Worm (Caenorhabditis elegans) whole organism, young adult: ENCODE data around the gene irld-51.
A peak's percentile ranks its signal among the peaks of the same experiment; 100 is the strongest.

Experiments
- B0035.1 ChIP-seq: sonication (generic microtip); optimal IDR thresholded peaks from 2 replicates; lab custom pipeline; 2016; ENCODE audit warnings: missing genetic modification characterization, mild to moderate bottlenecking, missing compliant biosample characterization, missing genotype, missing genetic modification reagents
- C17E4.6 ChIP-seq: fragments of 200-800 bp; sonication (Bioruptor generic); IDR thresholded peaks from 2 replicates; pipeline ENCODE4 v1.3.6; 2022; ENCODE audit warnings: missing genetic modification reagents, missing genetic modification characterization, missing compliant biosample characterization
- F57A8.1 ChIP-seq: fragments of 200-800 bp; sonication (Bioruptor generic); optimal IDR thresholded peaks from 2 replicates; lab custom pipeline; 2018; ENCODE audit warnings: mild to moderate bottlenecking, missing genetic modification characterization, moderate library complexity, missing compliant biosample characterization
- Y53F4B.3 ChIP-seq: fragments of 200-800 bp; sonication (Bioruptor generic); IDR thresholded peaks from 2 replicates; pipeline ENCODE4 v1.3.6; 2022; ENCODE audit warnings: missing genetic modification reagents, missing genetic modification characterization, missing compliant biosample characterization
- Y53G8AR.9 ChIP-seq: fragments of 200-800 bp; sonication (Bioruptor generic); conservative IDR thresholded peaks from 2 replicates; pipeline ENCODE4 v1.3.6; 2022; ENCODE audit warnings: missing genetic modification reagents, missing genetic modification characterization, missing compliant biosample characterization
- Y95B8A.8 ChIP-seq: fragments of 200-800 bp; sonication (Bioruptor generic); IDR thresholded peaks from 2 replicates; pipeline ENCODE4 v1.3.6; 2022; ENCODE audit warnings: missing genetic modification reagents, missing genetic modification characterization, missing compliant biosample characterization
- akir-1 ChIP-seq: fragments of 200-800 bp; sonication (Bioruptor generic); optimal IDR thresholded peaks from 2 replicates; lab custom pipeline; 2018; ENCODE audit warnings: mild to moderate bottlenecking, missing genetic modification characterization, moderate library complexity, missing compliant biosample characterization
- aptf-2 ChIP-seq: fragments of 200-800 bp; sonication (Bioruptor generic); conservative IDR thresholded peaks from 2 replicates; pipeline ENCODE4 v1.3.6; 2022; ENCODE audit warnings: missing genetic modification reagents, missing genetic modification characterization, missing compliant biosample characterization
- aptf-3 ChIP-seq: fragments of 200-800 bp; sonication (Bioruptor generic); IDR thresholded peaks from 2 replicates; pipeline ENCODE4 v1.3.6; 2022; ENCODE audit warnings: missing genetic modification characterization, missing compliant biosample characterization
- atf-7 ChIP-seq: sonication (generic microtip); optimal IDR thresholded peaks from 2 replicates; lab custom pipeline; 2017; ENCODE audit warnings: mild to moderate bottlenecking, missing genetic modification characterization, missing compliant biosample characterization
- bed-2 ChIP-seq: fragments of 200-800 bp; sonication (Bioruptor generic); IDR thresholded peaks from 2 replicates; pipeline ENCODE4 v1.3.6; 2022; ENCODE audit warnings: missing genetic modification reagents, missing genetic modification characterization, missing compliant biosample characterization
- efl-1 ChIP-seq: fragments of 150-350 bp; optimal IDR thresholded peaks from 2 replicates; lab custom pipeline; 2014; ENCODE audit warnings: missing biosample characterization, missing genetic modification reagents, missing genetic modification characterization
- egrh-3 ChIP-seq: fragments of 200-800 bp; sonication (Bioruptor generic); IDR thresholded peaks from 2 replicates; pipeline ENCODE4 v1.3.6; 2022; ENCODE audit warnings: missing genetic modification reagents, missing genetic modification characterization, missing compliant biosample characterization
- gei-17 ChIP-seq: fragments of 200-800 bp; sonication (Bioruptor generic); optimal IDR thresholded peaks from 2 replicates; lab custom pipeline; 2018; ENCODE audit warnings: mild to moderate bottlenecking, missing genetic modification characterization, missing compliant biosample characterization
- hlh-12 ChIP-seq: sonication (generic microtip); optimal IDR thresholded peaks from 2 replicates; lab custom pipeline; 2016; ENCODE audit warnings: missing genetic modification characterization, missing compliant biosample characterization
- hlh-26 ChIP-seq: fragments of 200-800 bp; sonication (Bioruptor generic); conservative IDR thresholded peaks from 2 replicates; pipeline ENCODE4 v1.3.6; 2022; ENCODE audit warnings: missing genetic modification reagents, missing genetic modification characterization, missing compliant biosample characterization
- hmg-1.2 ChIP-seq: fragments of 200-800 bp; sonication (Bioruptor generic); IDR thresholded peaks from 2 replicates; pipeline ENCODE4 v1.3.6; 2022; ENCODE audit warnings: missing genetic modification reagents, missing genetic modification characterization, missing compliant biosample characterization
- lsl-1 ChIP-seq: fragments of 200-800 bp; sonication (Bioruptor generic); optimal IDR thresholded peaks from 2 replicates; lab custom pipeline; 2018; ENCODE audit warnings: mild to moderate bottlenecking, missing genetic modification characterization, moderate library complexity, missing compliant biosample characterization
- madf-6 ChIP-seq: fragments of 200-800 bp; sonication (Bioruptor generic); IDR thresholded peaks from 2 replicates; pipeline ENCODE4 v1.3.6; 2022; ENCODE audit warnings: missing genetic modification reagents, missing genetic modification characterization, missing compliant biosample characterization
- madf-8 ChIP-seq: fragments of 200-800 bp; sonication (Bioruptor generic); conservative IDR thresholded peaks from 2 replicates; pipeline ENCODE4 v1.3.6; 2022; ENCODE audit warnings: missing genetic modification reagents, missing genetic modification characterization, missing compliant biosample characterization
- mel-28 ChIP-seq: sonication (generic microtip); optimal IDR thresholded peaks from 2 replicates; lab custom pipeline; 2016; ENCODE audit warnings: borderline replicate concordance, mild to moderate bottlenecking, missing genetic modification characterization, missing compliant biosample characterization
- nfya-2 ChIP-seq: fragments of 200-800 bp; sonication (Bioruptor generic); IDR thresholded peaks from 2 replicates; pipeline ENCODE4 v1.3.6; 2022; ENCODE audit warnings: missing genetic modification reagents, missing genetic modification characterization, missing compliant biosample characterization
- nhr-90 ChIP-seq: sonication (generic microtip); optimal IDR thresholded peaks from 2 replicates; lab custom pipeline; 2016; ENCODE audit warnings: missing genotype, mild to moderate bottlenecking, missing genetic modification characterization, missing compliant biosample characterization
- rpc-1 ChIP-seq, 2 experiments: fragments of 150-350 bp in 1 of 2; sonication (generic microtip) in 1 of 2; optimal IDR thresholded peaks; 2 replicates each; lab custom pipeline; 2014 to 2018; ENCODE audit warnings: missing biosample characterization in 1 of 2, missing genetic modification characterization in 1 of 2, missing genetic modification reagents in 1 of 2, missing genotype in 1 of 2
- sea-2 ChIP-seq: fragments of 200-800 bp; sonication (Bioruptor generic); IDR thresholded peaks from 2 replicates; pipeline ENCODE4 v1.3.6; 2022; ENCODE audit warnings: missing genetic modification characterization, missing compliant biosample characterization
- snpc-1.3 ChIP-seq: sonication (generic microtip); optimal IDR thresholded peaks from 2 replicates; lab custom pipeline; 2017; ENCODE audit warnings: missing genetic modification characterization, mild to moderate bottlenecking, missing compliant biosample characterization, antibody characterized with exemption, moderate library complexity, missing genotype, missing genetic modification reagents; ENCODE audit not compliant: insufficient read depth
- zfh-2 ChIP-seq: fragments of 200-800 bp; sonication (Bioruptor generic); conservative IDR thresholded peaks from 2 replicates; pipeline ENCODE4 v1.3.6; 2022; ENCODE audit warnings: missing genetic modification reagents, missing genetic modification characterization, missing compliant biosample characterization
- ztf-18 ChIP-seq: sonication (generic microtip); optimal IDR thresholded peaks from 2 replicates; lab custom pipeline; 2016; ENCODE audit warnings: missing genotype, mild to moderate bottlenecking, missing genetic modification characterization, missing compliant biosample characterization
- ztf-26 ChIP-seq: sonication (generic microtip); optimal IDR thresholded peaks from 2 replicates; lab custom pipeline; 2017; ENCODE audit warnings: missing genetic modification characterization, missing compliant biosample characterization
- ztf-6 ChIP-seq: fragments of 200-800 bp; sonication (Bioruptor generic); IDR thresholded peaks from 2 replicates; pipeline ENCODE4 v1.3.6; 2022; ENCODE audit warnings: missing genetic modification reagents, missing genetic modification characterization, missing compliant biosample characterization

Gene irld-51

DNA sequence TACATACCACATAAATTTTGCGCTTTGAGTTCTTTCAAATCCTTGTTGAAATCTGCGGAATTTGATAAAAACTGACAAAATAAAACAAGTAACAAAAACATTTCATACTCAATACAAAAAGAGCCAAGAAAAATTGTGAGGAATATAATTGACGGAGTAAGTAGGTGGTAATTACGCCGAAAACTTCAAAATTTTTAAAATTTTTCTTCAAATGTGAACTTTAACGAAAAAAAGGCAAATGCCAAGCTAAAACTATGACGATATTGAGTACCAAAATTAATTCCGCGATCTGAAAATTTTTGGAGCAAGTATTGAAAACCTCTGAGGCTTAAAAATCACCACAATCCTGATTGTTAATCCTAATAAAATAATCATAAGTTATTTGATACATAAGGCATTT is at the start of gene irld-51:
Gene irld-51 (minus strand): TSS at position 101 of the 400 bp plus-strand sequence.
- TF ChIP-seq F57A8.1 (no peak), rpc-1 (optimal IDR thresholded peaks at IDR 0.05; lab: Kevin White, UChicago) (no peak), rpc-1 (tag; optimal IDR thresholded peaks at IDR 0.05; lab: Kevin White, UChicago) (peak; percentile 21)
- TF ChIP-seq, all 124 proteins: peak for 1

DNA sequence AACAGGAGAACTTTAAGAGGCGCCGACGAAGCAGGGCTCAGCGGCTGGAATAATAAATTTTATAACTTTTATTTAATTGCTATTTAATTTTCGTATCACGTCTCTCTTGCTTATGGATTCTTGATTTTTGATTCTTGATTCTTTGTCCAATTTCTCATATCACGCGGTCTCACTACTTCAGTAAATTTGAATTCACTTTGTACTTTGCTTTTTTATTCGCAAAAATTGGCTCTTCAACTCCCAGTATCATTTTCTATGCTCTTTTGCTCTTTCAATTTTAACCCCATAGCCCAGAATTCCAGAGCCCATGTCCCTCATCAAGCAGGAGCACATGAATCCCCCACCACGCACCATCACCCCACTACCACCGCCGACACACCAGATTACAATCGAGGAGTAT is 49.7 kb upstream of the irld-51 start, which contains the start of gene lido-10:
Gene lido-10 (plus strand): TSS at position 301 of the 400 bp plus-strand sequence.
- TF ChIP-seq nhr-90 (tag; lab: Kevin White, UChicago) (no peak), C17E4.6 (no peak), bed-2 (GFP tag; lab: Robert Waterston, UW) (no peak), F57A8.1 (no peak), gei-17 (GFP tag; lab: Kevin White, UChicago) (no peak), efl-1 (GFP tag; lab: Kevin White, UChicago) (no peak), madf-8 (GFP tag; lab: Robert Waterston, UW) (no peak), egrh-3 (no peak), ztf-18 (no peak), hlh-26 (GFP tag; lab: Robert Waterston, UW) (no peak), Y95B8A.8 (GFP tag; lab: Robert Waterston, UW) (no peak), sea-2 (GFP tag; lab: Robert Waterston, UW) (no peak)

DNA sequence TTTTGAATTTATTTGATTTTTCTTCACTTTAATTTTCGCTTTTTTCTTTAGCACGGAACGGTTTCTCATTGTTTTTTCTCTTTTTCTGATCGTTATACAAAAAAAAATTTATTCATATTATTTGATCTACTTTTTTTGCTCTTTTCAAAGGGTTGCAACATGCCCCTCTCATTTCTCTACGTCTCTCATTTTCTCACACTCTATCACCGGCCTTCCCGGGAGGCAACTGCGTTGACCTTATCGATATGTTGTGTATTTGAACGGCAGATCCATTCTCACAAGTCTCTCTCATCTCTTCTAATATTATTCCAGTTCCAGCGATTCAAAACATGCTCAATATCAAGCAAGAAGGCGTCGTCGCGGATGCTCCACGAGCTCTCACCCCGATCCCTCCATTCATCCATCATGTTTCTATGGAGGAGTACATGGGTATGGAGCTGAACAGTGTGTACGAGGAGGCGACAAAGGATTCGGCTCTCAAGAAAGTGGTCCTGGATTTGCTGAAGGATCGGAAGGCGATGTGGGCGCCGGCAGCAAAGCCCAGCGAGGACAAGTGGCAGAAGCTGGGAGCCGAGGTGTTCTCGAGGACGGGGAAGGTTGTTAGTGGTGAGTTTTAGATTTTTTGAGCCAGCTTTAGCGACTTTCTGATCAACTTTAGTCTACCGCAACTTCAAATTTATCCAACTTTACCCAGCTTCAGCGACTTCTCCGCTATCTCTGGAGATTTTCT is 48.2 kb upstream of the irld-51 start, which contains the start of gene lido-9:
Gene lido-9 (plus strand): TSS at position 234 of the 730 bp plus-strand sequence.
- peak; percentile 34 for TF ChIP-seq efl-1 (GFP tag; lab: Kevin White, UChicago)
- TF ChIP-seq aptf-2 (GFP tag; lab: Robert Waterston, UW): peak; percentile 95
- TF ChIP-seq mel-28: no peak
- TF ChIP-seq zfh-2 (GFP tag; lab: Robert Waterston, UW): peak; percentile 71
- peak; percentile 62 for TF ChIP-seq hmg-1.2 (GFP tag; lab: Robert Waterston, UW)
- 0 out of 2 replicates have a peak, but pooled peaks have one; percentile 21 for TF ChIP-seq aptf-3 (GFP tag; lab: Robert Waterston, UW)
- TF ChIP-seq madf-6: no peak
- 0 out of 2 replicates have a peak, but pooled peaks have one; percentile 34 for TF ChIP-seq Y53G8AR.9 (GFP tag; lab: Robert Waterston, UW)
- no peak for TF ChIP-seq ztf-26 (tag; lab: Kevin White, UChicago)

DNA sequence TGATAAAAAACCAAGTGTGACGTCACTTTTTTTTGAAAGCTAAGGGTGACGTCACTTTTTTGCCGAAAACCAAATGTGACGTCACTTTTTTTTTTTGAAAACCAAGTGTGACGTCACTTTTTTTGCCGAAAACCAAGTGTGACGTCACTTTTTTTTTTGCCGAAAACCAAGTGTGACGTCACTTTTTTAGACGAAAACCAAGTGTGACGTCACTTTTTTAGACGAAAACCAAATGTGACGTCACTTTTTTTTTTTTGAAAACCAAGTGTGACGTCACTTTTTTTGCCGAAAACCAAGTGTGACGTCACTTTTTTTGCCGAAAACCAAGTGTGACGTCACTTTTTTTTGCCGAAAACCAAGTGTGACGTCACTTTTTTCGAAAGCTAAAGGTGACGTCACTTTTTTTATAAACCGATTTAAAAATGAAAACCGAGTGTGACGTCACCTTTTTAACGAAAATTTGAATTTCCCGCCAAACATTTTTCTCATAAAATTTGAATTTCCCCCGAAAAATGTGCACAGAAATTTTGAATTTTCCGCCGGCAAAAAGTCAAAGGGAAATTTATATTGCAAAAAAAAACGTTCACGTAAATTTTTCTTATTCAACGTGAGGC is 45.4 kb upstream of the irld-51 start:
- TF ChIP-seq atf-7 (tag; lab: Kevin White, UChicago): peak; percentile 94
- no peak for TF ChIP-seq akir-1 (GFP tag; lab: Kevin White, UChicago)
- TF ChIP-seq, all 124 proteins: peak for 1

DNA sequence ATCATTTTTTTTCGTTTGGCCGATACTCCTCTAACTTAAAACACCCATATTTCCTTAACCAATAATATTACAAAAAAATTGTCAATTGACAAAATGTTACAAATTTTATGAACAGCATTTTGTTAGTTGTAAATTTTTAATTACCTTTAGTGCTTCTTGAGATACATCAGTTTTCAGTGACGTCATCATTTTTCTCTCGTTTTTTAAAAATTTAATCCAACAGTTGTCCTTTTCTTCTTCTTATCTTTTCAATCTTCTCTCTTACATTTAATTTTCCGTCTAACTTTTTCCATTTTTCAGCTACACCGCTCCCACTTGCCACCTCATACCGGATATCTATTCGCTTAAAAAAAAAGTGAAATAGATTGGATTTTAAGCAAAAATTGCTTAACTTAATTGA is 44.2 kb upstream of the irld-51 start, which contains the start of gene lido-8:
Gene lido-8 (plus strand): TSS at position 301 of the 400 bp plus-strand sequence.
- TF ChIP-seq hmg-1.2 (GFP tag; lab: Robert Waterston, UW): no peak
- TF ChIP-seq B0035.1 (tag; lab: Kevin White, UChicago): no peak
- no peak for TF ChIP-seq ztf-6 (GFP tag; lab: Robert Waterston, UW)
- no peak for TF ChIP-seq Y53F4B.3 (GFP tag; lab: Robert Waterston, UW)
- no peak for TF ChIP-seq rpc-1 (optimal IDR thresholded peaks at IDR 0.05; lab: Kevin White, UChicago)
- no peak for TF ChIP-seq rpc-1 (tag; optimal IDR thresholded peaks at IDR 0.05; lab: Kevin White, UChicago)
- no peak for TF ChIP-seq zfh-2 (GFP tag; lab: Robert Waterston, UW)
- no peak for TF ChIP-seq snpc-1.3 (tag; lab: Kevin White, UChicago)
- no peak for TF ChIP-seq lsl-1 (GFP tag; lab: Kevin White, UChicago)
- TF ChIP-seq hlh-12 (tag; lab: Kevin White, UChicago): no peak
- no peak for TF ChIP-seq nfya-2 (GFP tag; lab: Robert Waterston, UW)
- no peak for TF ChIP-seq bed-2 (GFP tag; lab: Robert Waterston, UW)
